Worm (Caenorhabditis elegans): ENCODE data around the gene cct-2.
A peak's percentile ranks its signal among the peaks of the same experiment; 100 is the strongest.

cct-2 gene

DNA sequence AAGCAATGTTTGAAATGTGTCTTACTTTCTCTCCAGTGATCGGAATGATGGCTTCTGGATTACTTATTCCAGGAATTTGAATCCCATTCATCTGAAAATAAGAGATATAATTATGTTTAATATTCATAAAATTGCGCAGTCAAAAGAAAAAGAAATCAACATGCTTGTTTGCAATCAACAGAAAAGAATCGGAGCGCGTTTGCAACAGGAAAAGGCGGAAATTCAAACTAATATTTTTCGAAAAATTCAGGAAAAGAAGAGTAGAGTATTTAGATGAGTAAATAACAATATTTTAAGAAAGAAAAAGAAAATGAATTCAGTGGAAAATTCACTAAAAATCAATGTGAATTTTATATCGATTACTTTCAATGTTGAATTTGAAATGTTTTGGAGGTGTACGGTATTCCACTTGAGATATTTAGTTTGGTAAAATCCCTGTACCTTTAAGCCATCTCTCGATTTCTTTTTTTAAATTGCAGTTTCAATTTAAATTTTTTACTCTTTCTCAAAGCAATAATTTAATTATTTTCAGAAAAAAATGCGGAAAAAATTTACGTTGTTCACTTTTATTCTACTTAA lies 12.9 kb downstream of the cct-2 start, which contains the start of the genes set-17 and T21B10.4:
set-17 (minus strand) TSS at position 127 of the 579 bp plus-strand sequence.
T21B10.4 (plus strand) TSS at position 533 of the 579 bp plus-strand sequence.
- peak; percentile 25 for TF ChIP-seq efl-1 (GFP tag; optimal IDR thresholded peaks at IDR 0.05)
- TF ChIP-seq mcd-1 (GFP tag; IDR thresholded peaks at IDR 0.05), result peak; percentile 19; the same call in 1 of the 2 replicates
- TF ChIP-seq F33H1.4 (GFP tag; IDR thresholded peaks at IDR 0.05), result peak; percentile 81
- no peak for TF ChIP-seq F57C9.4 (tag; optimal IDR thresholded peaks at IDR 0.05)
- TF ChIP-seq mel-28 (tag; optimal IDR thresholded peaks at IDR 0.05; ENCODE audit: borderline replicate concordance), result no peak
- TF ChIP-seq sptf-2 (GFP tag; optimal IDR thresholded peaks at IDR 0.05), result no peak
- TF ChIP-seq madf-6 (GFP tag; IDR thresholded peaks at IDR 0.05), result peak; percentile 54
- TF ChIP-seq lin-54 (GFP tag; optimal IDR thresholded peaks at IDR 0.05), result peak; percentile 80
- TF ChIP-seq lsl-1 (GFP tag; optimal IDR thresholded peaks at IDR 0.05), result peak; percentile 84
- peak; percentile 19 for TF ChIP-seq xnd-1 (tag; optimal IDR thresholded peaks at IDR 0.05)
- TF ChIP-seq tbx-9 (tag; optimal IDR thresholded peaks at IDR 0.05; ENCODE audit: borderline replicate concordance), result no peak
- TF ChIP-seq madf-8 (GFP tag; conservative IDR thresholded peaks at IDR 0.05), result 0 out of 2 replicates have a peak, but pooled peaks have one; percentile 24
- no peak for TF ChIP-seq pbrm-1 (GFP tag; IDR thresholded peaks at IDR 0.05)
- peak; percentile 53 for TF ChIP-seq him-1 (tag; optimal IDR thresholded peaks at IDR 0.05)
- TF ChIP-seq ceh-79 (tag; optimal IDR thresholded peaks at IDR 0.05), result no peak

DNA sequence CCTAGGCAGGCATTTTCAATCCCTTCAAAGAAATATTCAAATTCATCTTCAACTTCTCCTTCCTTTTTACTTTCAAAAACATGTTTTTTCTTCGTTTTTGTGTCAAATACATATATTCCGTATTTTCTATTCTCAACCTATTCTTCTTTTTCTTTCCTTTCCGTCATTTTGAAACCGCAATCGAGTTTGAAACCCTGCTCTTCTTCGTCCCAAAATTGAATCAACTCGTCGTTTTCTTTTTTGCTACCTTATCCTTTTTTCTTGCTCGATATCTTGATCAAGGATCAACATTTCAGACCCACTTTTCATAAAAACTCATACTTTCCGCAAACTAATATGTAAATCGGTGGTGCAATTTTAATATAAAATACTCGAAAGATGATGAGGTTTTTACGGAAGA lies 17.6 kb downstream of the cct-2 start:
- TF ChIP-seq ceh-27 (GFP tag; optimal IDR thresholded peaks at IDR 0.05) (no peak), Y95B8A.8 (GFP tag; IDR thresholded peaks at IDR 0.05) (no peak), tbp1 (GFP tag; optimal IDR thresholded peaks at IDR 0.05) (no peak), die-1 (tag; optimal IDR thresholded peaks at IDR 0.05) (no peak), ama-1 (optimal IDR thresholded peaks at IDR 0.05) (no peak), ama-1 (GFP tag; optimal IDR thresholded peaks at IDR 0.05) (no peak), tlf-1 (GFP tag; optimal IDR thresholded peaks at IDR 0.05) (no peak), F23B12.7 (tag; optimal IDR thresholded peaks at IDR 0.05; ENCODE audit: insufficient read depth) (no peak), nfya-1 (tag; optimal IDR thresholded peaks at IDR 0.05; ENCODE audit: borderline replicate concordance, insufficient read depth) (no peak), lag-1 (GFP tag; IDR thresholded peaks at IDR 0.05) (no peak), nhr-90 (tag; optimal IDR thresholded peaks at IDR 0.05) (no peak), nhr-27 (tag; optimal IDR thresholded peaks at IDR 0.05) (no peak), madf-8 (GFP tag; conservative IDR thresholded peaks at IDR 0.05) (no peak), xnd-1 (tag; optimal IDR thresholded peaks at IDR 0.05) (no peak), bed-2 (GFP tag; IDR thresholded peaks at IDR 0.05) (no peak), snpc-4 (GFP tag; optimal IDR thresholded peaks at IDR 0.05) (no peak), snpc-4 (tag; optimal IDR thresholded peaks at IDR 0.05) (no peak), egl-18 (GFP tag; IDR thresholded peaks at IDR 0.05) (no peak), C06A6.2 (GFP tag; conservative IDR thresholded peaks at IDR 0.05) (no peak), lin-35 (GFP tag; optimal IDR thresholded peaks at IDR 0.05) (no peak)

- TF ChIP-seq pbrm-1 (GFP tag; IDR thresholded peaks at IDR 0.05) (no peak), ZK185.1 (tag; optimal IDR thresholded peaks at IDR 0.05; ENCODE audit: poor library complexity, severe bottlenecking) (no peak), hmg-1.2 (GFP tag; IDR thresholded peaks at IDR 0.05) (no peak), Y79H2A.3 (GFP tag; conservative IDR thresholded peaks at IDR 0.05) (no peak), nhr-80 (tag; optimal IDR thresholded peaks at IDR 0.05) (no peak), chd-7 (tag; optimal IDR thresholded peaks at IDR 0.05) (no peak), nhr-179 (tag; optimal IDR thresholded peaks at IDR 0.05) (no peak), nhr-27 (tag; optimal IDR thresholded peaks at IDR 0.05) (no peak), D2030.7 (GFP tag; IDR thresholded peaks at IDR 0.05) (no peak), K11D2.4 (GFP tag; IDR thresholded peaks at IDR 0.05) (no peak), mcd-1 (GFP tag; IDR thresholded peaks at IDR 0.05) (no peak)
Observed at ce11 chrII:8947391-8947790, 19.9 kb downstream of the cct-2 start, which contains the start of gene cutl-15. Gene cutl-15, minus strand, starts transcription at chrII:8947688.
